Fruit fly (Drosophila melanogaster) whole organism, embryonic: Measurements from ENCODE around the gene Trl.

Experiments used
- Abd-B ChIP-seq: fragments of 200-800 bp; sonication (Bioruptor generic); optimal IDR thresholded peaks from 2 replicates; lab custom pipeline; 2018; ENCODE audit warnings: missing biosample characterization, mild to moderate bottlenecking, missing genetic modification characterization, moderate library complexity
- CG10565 ChIP-seq: fragments of 200-800 bp; sonication (Bioruptor generic); optimal IDR thresholded peaks from 3 replicates; lab custom pipeline; 2016; ENCODE audit warnings: missing biosample characterization, mild to moderate bottlenecking, missing genetic modification characterization
- CG10959 ChIP-seq: fragments of 200-800 bp; sonication (Bioruptor generic); IDR thresholded peaks from 2 replicates; pipeline ENCODE4 v1.3.6; 2022; ENCODE audit warnings: missing biosample characterization, missing genetic modification characterization
- CG11504 ChIP-seq: fragments of 200-800 bp; sonication (Bioruptor generic); optimal IDR thresholded peaks from 3 replicates; lab custom pipeline; 2019; ENCODE audit warnings: missing biosample characterization, mild to moderate bottlenecking, missing genetic modification characterization, moderate library complexity
- CG12219 ChIP-seq: fragments of 200-800 bp; sonication (Bioruptor generic); optimal IDR thresholded peaks from 3 replicates; lab custom pipeline; 2018; ENCODE audit warnings: missing biosample characterization, mild to moderate bottlenecking, missing genetic modification characterization
- CG13775 ChIP-seq: fragments of 200-800 bp; sonication (Bioruptor generic); optimal IDR thresholded peaks from 3 replicates; lab custom pipeline; 2017; ENCODE audit warnings: missing biosample characterization, mild to moderate bottlenecking, missing genetic modification characterization
- CG13894 ChIP-seq: fragments of 200-800 bp; sonication (Bioruptor generic); optimal IDR thresholded peaks from 3 replicates; lab custom pipeline; 2018; ENCODE audit warnings: missing biosample characterization, mild to moderate bottlenecking, missing genetic modification characterization, moderate library complexity
- CG14965 ChIP-seq: fragments of 200-800 bp; sonication (Bioruptor generic); optimal IDR thresholded peaks from 2 replicates; lab custom pipeline; 2016; ENCODE audit warnings: missing biosample characterization, missing genetic modification characterization, borderline replicate concordance
- CG15269 ChIP-seq: fragments of 200-800 bp; sonication (Bioruptor generic); optimal IDR thresholded peaks from 2 replicates; lab custom pipeline; 2018; ENCODE audit warnings: missing biosample characterization, mild to moderate bottlenecking, missing genetic modification characterization, moderate library complexity
- CG15601 ChIP-seq: fragments of 200-800 bp; sonication (Bioruptor generic); optimal IDR thresholded peaks from 3 replicates; lab custom pipeline; 2019; ENCODE audit warnings: missing biosample characterization, mild to moderate bottlenecking, missing genetic modification characterization, moderate library complexity
- CG17186 ChIP-seq: fragments of 200-800 bp; sonication (Bioruptor generic); optimal IDR thresholded peaks from 3 replicates; lab custom pipeline; 2017; ENCODE audit warnings: missing biosample characterization, missing genetic modification reagents, missing genetic modification characterization
- CG17328 ChIP-seq: fragments of 200-800 bp; sonication (Bioruptor generic); IDR thresholded peaks from 2 replicates; pipeline ENCODE4 v1.3.6; 2022; ENCODE audit warnings: missing biosample characterization, missing genetic modification characterization
- CG18619 ChIP-seq: fragments of 200-800 bp; sonication (Bioruptor generic); optimal IDR thresholded peaks from 3 replicates; lab custom pipeline; 2017; ENCODE audit warnings: missing biosample characterization, mild to moderate bottlenecking, missing genetic modification characterization
- CG2678 ChIP-seq: fragments of 200-800 bp; sonication (Bioruptor generic); optimal IDR thresholded peaks from 3 replicates; lab custom pipeline; 2019; ENCODE audit warnings: missing biosample characterization, mild to moderate bottlenecking, missing genetic modification characterization, moderate library complexity
- CG3065 ChIP-seq: fragments of 200-800 bp; sonication (Bioruptor generic); optimal IDR thresholded peaks from 2 replicates; lab custom pipeline; 2016; ENCODE audit warnings: missing biosample characterization, missing genetic modification characterization
- CG33557 ChIP-seq: fragments of 200-800 bp; sonication (Bioruptor generic); optimal IDR thresholded peaks from 2 replicates; lab custom pipeline; 2019; ENCODE audit warnings: missing biosample characterization, mild to moderate bottlenecking, missing genetic modification characterization, moderate library complexity
- CG3847 ChIP-seq: fragments of 200-800 bp; sonication (Bioruptor generic); IDR thresholded peaks from 2 replicates; pipeline ENCODE4 v1.3.6; 2022; ENCODE audit warnings: missing biosample characterization, missing genetic modification characterization
- CG4360 ChIP-seq: fragments of 200-800 bp; sonication (Bioruptor generic); IDR thresholded peaks from 2 replicates; pipeline ENCODE4 v1.3.6; 2022; ENCODE audit warnings: missing biosample characterization, missing genetic modification characterization
- CG4424 ChIP-seq: fragments of 200-800 bp; sonication (Bioruptor generic); optimal IDR thresholded peaks from 3 replicates; lab custom pipeline; 2016; ENCODE audit warnings: missing biosample characterization, missing genetic modification characterization
- CG6175 ChIP-seq: fragments of 200-800 bp; sonication (Bioruptor generic); IDR thresholded peaks from 3 replicates; pipeline ENCODE4 v1.3.6; 2022; ENCODE audit warnings: missing biosample characterization, missing genetic modification characterization
- CG6689 ChIP-seq: fragments of 200-800 bp; sonication (Bioruptor generic); IDR thresholded peaks from 2 replicates; pipeline ENCODE4 v1.3.6; 2022; ENCODE audit warnings: missing biosample characterization, missing genetic modification characterization
- CG7745 ChIP-seq: fragments of 200-800 bp; sonication (Bioruptor generic); optimal IDR thresholded peaks from 2 replicates; lab custom pipeline; 2018; ENCODE audit warnings: missing biosample characterization, mild to moderate bottlenecking, missing genetic modification characterization, moderate library complexity
- CG8281 ChIP-seq: fragments of 200-800 bp; sonication (Bioruptor generic); optimal IDR thresholded peaks from 2 replicates; lab custom pipeline; 2018; ENCODE audit warnings: missing biosample characterization, mild to moderate bottlenecking, missing genetic modification characterization, moderate library complexity
- CG9932 ChIP-seq: fragments of 200-800 bp; sonication (Bioruptor generic); IDR thresholded peaks from 2 replicates; pipeline ENCODE4 v1.3.6; 2022; ENCODE audit warnings: missing biosample characterization, missing genetic modification characterization
- Dbx ChIP-seq: fragments of 200-800 bp; sonication (Bioruptor generic); IDR thresholded peaks from 3 replicates; pipeline ENCODE4 v1.3.6; 2022; ENCODE audit warnings: missing biosample characterization, missing genetic modification characterization
- Drgx ChIP-seq: fragments of 200-800 bp; sonication (Bioruptor generic); IDR thresholded peaks from 2 replicates; pipeline ENCODE4 v1.3.6; 2022; ENCODE audit warnings: missing biosample characterization, missing genetic modification characterization
- E2f2 ChIP-seq: fragments of 200-800 bp; sonication (Bioruptor generic); IDR thresholded peaks from 2 replicates; pipeline ENCODE4 v1.3.6; 2022; ENCODE audit warnings: missing biosample characterization, missing genetic modification characterization
- Elba2 ChIP-seq: fragments of 200-800 bp; sonication (Bioruptor generic); optimal IDR thresholded peaks from 3 replicates; lab custom pipeline; 2016; ENCODE audit warnings: missing biosample characterization, missing genetic modification characterization
- Myb ChIP-seq: fragments of 200-800 bp; sonication (Bioruptor generic); optimal IDR thresholded peaks from 2 replicates; lab custom pipeline; 2016; ENCODE audit warnings: missing biosample characterization, missing genetic modification characterization
- Oaz ChIP-seq: fragments of 200-800 bp; sonication (Bioruptor generic); IDR thresholded peaks from 2 replicates; pipeline ENCODE4 v1.3.6; 2022; ENCODE audit warnings: missing biosample characterization, missing genetic modification characterization
- Ptx1 ChIP-seq: fragments of 200-800 bp; sonication (Bioruptor generic); IDR thresholded peaks from 2 replicates; pipeline ENCODE4 v1.3.6; 2022; ENCODE audit warnings: missing biosample characterization, missing genetic modification characterization
- Ssrp ChIP-seq: fragments of 200-800 bp; sonication (Bioruptor generic); optimal IDR thresholded peaks from 2 replicates; lab custom pipeline; 2018; ENCODE audit warnings: missing biosample characterization, mild to moderate bottlenecking, missing genetic modification characterization, moderate library complexity
- Trl ChIP-seq, 3 experiments: fragments of >200 bp in 2 of 3; fragments of 200-800 bp in 1 of 3; sonication (Bioruptor generic) in 1 of 3; optimal IDR thresholded peaks; 2 replicates in 1 of 3; 3 replicates in 2 of 3; lab custom pipeline; 2016 to 2017; ENCODE audit warnings: missing biosample characterization in 1 of 3, missing genetic modification characterization in 1 of 3
- Xrp1 ChIP-seq: fragments of 200-800 bp; sonication (Bioruptor generic); IDR thresholded peaks from 2 replicates; pipeline ENCODE4 v1.3.6; 2022; ENCODE audit warnings: missing biosample characterization, missing genetic modification characterization
- ac ChIP-seq: fragments of 200-800 bp; sonication (Bioruptor generic); optimal IDR thresholded peaks from 3 replicates; lab custom pipeline; 2017; ENCODE audit warnings: missing biosample characterization, mild to moderate bottlenecking, missing genetic modification characterization
- dm ChIP-seq: fragments of 200-800 bp; sonication (Bioruptor generic); optimal IDR thresholded peaks from 3 replicates; lab custom pipeline; 2016; ENCODE audit warnings: missing biosample characterization, missing genetic modification characterization
- dysf ChIP-seq: fragments of 200-800 bp; sonication (Bioruptor generic); IDR thresholded peaks from 3 replicates; pipeline ENCODE4 v1.3.6; 2022; ENCODE audit warnings: missing biosample characterization, missing genetic modification characterization
- h ChIP-seq: fragments of >200 bp; optimal IDR thresholded peaks from 2 replicates; lab custom pipeline; 2017
- lab ChIP-seq: fragments of 200-800 bp; sonication (Bioruptor generic); optimal IDR thresholded peaks from 3 replicates; lab custom pipeline; 2017; ENCODE audit warnings: missing biosample characterization, missing genetic modification characterization, mild to moderate bottlenecking, moderate library complexity, missing genetic modification reagents
- lola ChIP-seq, 3 experiments: fragments of >200 bp in 2 of 3; fragments of 200-800 bp in 1 of 3; sonication (Bioruptor generic) in 1 of 3; optimal IDR thresholded peaks; 2 replicates each; lab custom pipeline; 2017 to 2019; ENCODE audit warnings: missing biosample characterization in 3 of 3, missing genetic modification characterization in 3 of 3, mild to moderate bottlenecking in 1 of 3, moderate library complexity in 1 of 3
- luna ChIP-seq: fragments of 200-800 bp; sonication (Bioruptor generic); optimal IDR thresholded peaks from 2 replicates; lab custom pipeline; 2016; ENCODE audit warnings: missing biosample characterization, missing genetic modification characterization
- nmo ChIP-seq: fragments of 200-800 bp; sonication (Bioruptor generic); optimal IDR thresholded peaks from 2 replicates; lab custom pipeline; 2018; ENCODE audit warnings: missing biosample characterization, mild to moderate bottlenecking, missing genetic modification characterization, moderate library complexity
- onecut ChIP-seq: fragments of 200-800 bp; sonication (Bioruptor generic); IDR thresholded peaks from 2 replicates; pipeline ENCODE4 v1.3.6; 2022; ENCODE audit warnings: missing biosample characterization, missing genetic modification characterization
- scrt ChIP-seq: fragments of 200-800 bp; sonication (Bioruptor generic); optimal IDR thresholded peaks from 2 replicates; lab custom pipeline; 2018; ENCODE audit warnings: missing biosample characterization, mild to moderate bottlenecking, missing genetic modification characterization, moderate library complexity
- slou ChIP-seq: fragments of 200-800 bp; sonication (Bioruptor generic); optimal IDR thresholded peaks from 3 replicates; lab custom pipeline; 2016; ENCODE audit warnings: missing biosample characterization, missing genetic modification characterization
- sug ChIP-seq: fragments of 200-800 bp; optimal IDR thresholded peaks from 2 replicates; lab custom pipeline; 2019; ENCODE audit warnings: missing biosample characterization, mild to moderate bottlenecking, missing genetic modification characterization, moderate library complexity
- tin ChIP-seq: fragments of 200-800 bp; sonication (Bioruptor generic); optimal IDR thresholded peaks from 3 replicates; lab custom pipeline; 2016; ENCODE audit warnings: missing biosample characterization, missing genetic modification characterization
- twi ChIP-seq: fragments of 200-800 bp; optimal IDR thresholded peaks from 2 replicates; lab custom pipeline; 2019; ENCODE audit warnings: missing biosample characterization, mild to moderate bottlenecking, missing genetic modification characterization, moderate library complexity
- wdn ChIP-seq: fragments of 200-800 bp; sonication (Bioruptor generic); IDR thresholded peaks from 2 replicates; pipeline ENCODE4 v1.3.6; 2022; ENCODE audit warnings: missing biosample characterization, missing genetic modification characterization
- wek ChIP-seq: fragments of 200-800 bp; sonication (Bioruptor generic); optimal IDR thresholded peaks from 3 replicates; lab custom pipeline; 2018; ENCODE audit warnings: missing biosample characterization, mild to moderate bottlenecking, missing genetic modification characterization, moderate library complexity
- zen ChIP-seq: fragments of 200-800 bp; sonication (Bioruptor generic); optimal IDR thresholded peaks from 3 replicates; lab custom pipeline; 2018; ENCODE audit warnings: missing biosample characterization, mild to moderate bottlenecking, missing genetic modification characterization, moderate library complexity
- zen2 ChIP-seq: fragments of 200-800 bp; sonication (Bioruptor generic); IDR thresholded peaks from 3 replicates; pipeline ENCODE4 v1.3.6; 2022; ENCODE audit warnings: missing biosample characterization, missing genetic modification characterization; ENCODE audit not compliant: partially characterized antibody

Gene Trl

DNA sequence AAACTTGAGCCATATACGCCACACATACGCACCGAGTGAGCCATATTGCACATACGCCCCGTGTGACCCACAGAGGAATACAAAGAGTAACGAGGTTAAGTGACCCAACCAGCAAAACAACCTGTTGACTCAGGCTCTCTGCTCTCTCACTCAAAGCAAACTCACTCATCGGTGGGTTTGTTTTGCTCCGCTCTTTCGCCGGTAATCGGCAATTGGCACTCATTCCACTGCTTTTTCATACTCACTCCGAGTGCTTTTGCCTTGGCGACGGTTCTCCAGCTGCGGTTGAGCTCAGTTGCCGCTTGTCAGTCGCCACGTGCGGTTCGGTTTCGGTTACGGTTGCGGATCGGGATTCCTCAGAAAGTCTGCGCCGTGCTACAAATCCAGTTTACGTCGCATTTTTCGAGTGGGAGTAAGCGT is 54.4 kb downstream of the Trl start (continued):
- no peak for TF ChIP-seq ac (GFP tag; lab: Kevin White, UChicago)
- no peak for TF ChIP-seq dm (GFP tag; lab: Kevin White, UChicago)
- no peak for TF ChIP-seq sug (tag; lab: Kevin White, UChicago)
- no peak for TF ChIP-seq CG12219 (GFP tag; lab: Kevin White, UChicago)
- no peak for TF ChIP-seq CG4360
- TF ChIP-seq Ssrp (tag; lab: Kevin White, UChicago) = no peak
- no peak for TF ChIP-seq CG18619 (GFP tag; lab: Kevin White, UChicago)
- TF ChIP-seq CG13894 (tag; lab: Kevin White, UChicago) = peak; percentile 62
- TF ChIP-seq Xrp1 = no peak
- no peak for TF ChIP-seq Elba2 (GFP tag; lab: Kevin White, UChicago)
- TF ChIP-seq Ptx1 (GFP tag; lab: Robert Waterston, UW) = no peak
- TF ChIP-seq Myb (GFP tag; lab: Kevin White, UChicago) = no peak
- no peak for TF ChIP-seq CG3847 (GFP tag; lab: Robert Waterston, UW)
- TF ChIP-seq CG6689 = no peak
- TF ChIP-seq Drgx = no peak
- TF ChIP-seq CG15601 (tag; lab: Kevin White, UChicago) = no peak
- no peak for TF ChIP-seq CG6175
- no peak for TF ChIP-seq CG4424 (GFP tag; lab: Kevin White, UChicago)
- no peak for TF ChIP-seq CG13775 (GFP tag; lab: Kevin White, UChicago)
- no peak for TF ChIP-seq CG17328 (GFP tag; lab: Robert Waterston, UW)
- no peak for TF ChIP-seq CG9932 (GFP tag; lab: Robert Waterston, UW)
- TF ChIP-seq h (lab: Kevin White, UChicago) = no peak
- peak; percentile 69; the same call in 2 of the 3 replicates for TF ChIP-seq zen2
- TF ChIP-seq CG15269 (tag; lab: Kevin White, UChicago) = no peak
- no peak for TF ChIP-seq CG14965 (GFP tag; lab: Kevin White, UChicago)
- no peak for TF ChIP-seq zen (tag; lab: Kevin White, UChicago)
- TF ChIP-seq luna (GFP tag; lab: Kevin White, UChicago) = no peak
- no peak for TF ChIP-seq Abd-B
- TF ChIP-seq CG10959 (GFP tag; lab: Robert Waterston, UW) = no peak
- TF ChIP-seq CG33557 (GFP tag; lab: Kevin White, UChicago) = no peak
- no peak for TF ChIP-seq CG10565
- no peak for TF ChIP-seq nmo (GFP tag; lab: Kevin White, UChicago)
- no peak for TF ChIP-seq CG7745 (tag; lab: Kevin White, UChicago)
- TF ChIP-seq lab (GFP tag; lab: Kevin White, UChicago) = peak; percentile 56
- no peak for TF ChIP-seq E2f2 (GFP tag; lab: Robert Waterston, UW)
- TF ChIP-seq dysf (GFP tag; lab: Robert Waterston, UW) = no peak
- TF ChIP-seq CG8281 (tag; lab: Kevin White, UChicago) = no peak
- TF ChIP-seq Dbx (GFP tag; lab: Robert Waterston, UW) = no peak
- TF ChIP-seq wdn (GFP tag; lab: Robert Waterston, UW) = no peak
- no peak for TF ChIP-seq wek (GFP tag; lab: Kevin White, UChicago)
- no peak for TF ChIP-seq CG2678
- no peak for TF ChIP-seq CG17186 (GFP tag; lab: Kevin White, UChicago)
- TF ChIP-seq CG3065 = no peak
- no peak for TF ChIP-seq Oaz
- TF ChIP-seq lola (GFP tag; optimal IDR thresholded peaks at IDR 0.05; lab: Kevin White, UChicago) = no peak
- TF ChIP-seq onecut = no peak
- no peak for TF ChIP-seq twi
- no peak for TF ChIP-seq tin (GFP tag; lab: Kevin White, UChicago)
- TF ChIP-seq CG11504 (tag; lab: Kevin White, UChicago) = no peak
- peak; percentile 54 to 82 for TF ChIP-seq Trl (optimal IDR thresholded peaks at IDR 0.05; lab: Kevin White, UChicago)
- TF ChIP-seq Trl (GFP tag; optimal IDR thresholded peaks at IDR 0.05; lab: Kevin White, UChicago) = no peak
- TF ChIP-seq slou = no peak
- peak; percentile 97 for TF ChIP-seq scrt (GFP tag; lab: Kevin White, UChicago)
